Worm (Caenorhabditis elegans): ENCODE data around the gene madf-9.

ce11 chrIV:3606285-3606834 is 30.5 kb upstream of the madf-9 start, which contains the start of the genes Y37E11B.10 and kgb-2:
- no peak for TF ChIP-seq tra-4 (tag; optimal IDR thresholded peaks at IDR 0.05)
- TF ChIP-seq ama-1 (optimal IDR thresholded peaks at IDR 0.05): no peak
- TF ChIP-seq hmbx-1 (tag; optimal IDR thresholded peaks at IDR 0.05): no peak
- no peak for TF ChIP-seq flt-1 (GFP tag; IDR thresholded peaks at IDR 0.05)
- TF ChIP-seq pes-1 (GFP tag; IDR thresholded peaks at IDR 0.05): no peak
- TF ChIP-seq sea-1 (GFP tag; conservative IDR thresholded peaks at IDR 0.05): no peak
- TF ChIP-seq tbx-11 (GFP tag; IDR thresholded peaks at IDR 0.05): no peak
- TF ChIP-seq ceh-36 (tag; optimal IDR thresholded peaks at IDR 0.05): no peak
- no peak for TF ChIP-seq hnd-1 (tag; optimal IDR thresholded peaks at IDR 0.05)
- TF ChIP-seq ets-7 (tag; optimal IDR thresholded peaks at IDR 0.05): no peak
- TF ChIP-seq tbx-37 (GFP tag; conservative IDR thresholded peaks at IDR 0.05): no peak
- no peak for TF ChIP-seq B0310.2 (tag; optimal IDR thresholded peaks at IDR 0.05)

Measured in whole organism, early embryonic.